Worm (Caenorhabditis elegans) whole organism, young adult: ENCODE results near the gene R02E4.1.

Experiments used
- B0035.1 ChIP-seq: sonication (generic microtip); optimal IDR thresholded peaks from 2 replicates; lab custom pipeline; 2016; ENCODE audit warnings: missing genetic modification characterization, mild to moderate bottlenecking, missing compliant biosample characterization, missing genotype, missing genetic modification reagents
- Y56A3A.18 ChIP-seq: fragments of 200-800 bp; sonication (Bioruptor generic); IDR thresholded peaks from 2 replicates; pipeline ENCODE4 v1.3.6; 2022; ENCODE audit warnings: missing genetic modification reagents, missing genetic modification characterization, missing compliant biosample characterization
- ama-1 ChIP-seq, 3 experiments: fragments of 150-350 bp in 1 of 3; sonication (generic microtip) in 2 of 3; optimal IDR thresholded peaks; 2 replicates each; lab custom pipeline; 2014 to 2018; ENCODE audit warnings: missing biosample characterization in 2 of 3, missing genetic modification characterization in 2 of 3, missing genetic modification reagents in 2 of 3
- aptf-3 ChIP-seq: fragments of 200-800 bp; sonication (Bioruptor generic); IDR thresholded peaks from 2 replicates; pipeline ENCODE4 v1.3.6; 2022; ENCODE audit warnings: missing genetic modification characterization, missing compliant biosample characterization
- egl-18 ChIP-seq: fragments of 200-800 bp; sonication (Bioruptor generic); IDR thresholded peaks from 2 replicates; pipeline ENCODE4 v1.3.6; 2022; ENCODE audit warnings: missing genetic modification reagents, missing genetic modification characterization, missing compliant biosample characterization
- hmg-1.2 ChIP-seq: fragments of 200-800 bp; sonication (Bioruptor generic); IDR thresholded peaks from 2 replicates; pipeline ENCODE4 v1.3.6; 2022; ENCODE audit warnings: missing genetic modification reagents, missing genetic modification characterization, missing compliant biosample characterization
- lin-40 ChIP-seq: sonication (generic microtip); optimal IDR thresholded peaks from 2 replicates; lab custom pipeline; 2016; ENCODE audit warnings: missing genetic modification characterization, mild to moderate bottlenecking, missing compliant biosample characterization, missing genotype, missing genetic modification reagents
- mcd-1 ChIP-seq: fragments of 200-800 bp; sonication (Bioruptor generic); IDR thresholded peaks from 2 replicates; pipeline ENCODE4 v1.3.6; 2022; ENCODE audit warnings: missing genetic modification reagents, missing genetic modification characterization, missing compliant biosample characterization
- nhr-90 ChIP-seq: sonication (generic microtip); optimal IDR thresholded peaks from 2 replicates; lab custom pipeline; 2016; ENCODE audit warnings: missing genotype, mild to moderate bottlenecking, missing genetic modification characterization, missing compliant biosample characterization
- pha-4 ChIP-seq: fragments of 150-350 bp; sonication (generic microtip); optimal IDR thresholded peaks from 2 replicates; lab custom pipeline; 2014; ENCODE audit warnings: missing biosample characterization, missing genetic modification reagents, missing genetic modification characterization
- unc-62 ChIP-seq: fragments of 150-350 bp; optimal IDR thresholded peaks from 2 replicates; lab custom pipeline; 2014; ENCODE audit warnings: missing biosample characterization, missing genetic modification reagents, missing genetic modification characterization

- TF ChIP-seq lin-40 (no peak), B0035.1 (tag; lab: Kevin White, UChicago) (no peak), unc-62 (no peak), egl-18 (no peak), mcd-1 (GFP tag; lab: Robert Waterston, UW) (no peak), nhr-90 (tag; lab: Kevin White, UChicago) (no peak), Y56A3A.18 (GFP tag; lab: Robert Waterston, UW) (no peak), aptf-3 (GFP tag; lab: Robert Waterston, UW) (no peak), pha-4 (tag; lab: Kevin White, UChicago) (no peak), hmg-1.2 (GFP tag; lab: Robert Waterston, UW) (no peak), ama-1 (optimal IDR thresholded peaks at IDR 0.05; lab: Kevin White, UChicago) (no peak), ama-1 (GFP tag; optimal IDR thresholded peaks at IDR 0.05; lab: Kevin White, UChicago) (no peak)
Observed at ce11 chrX:4068180-4068579, 36.2 kb downstream of the R02E4.1 start.
